Worm (Caenorhabditis elegans) whole organism, L2 larva: ENCODE data around the gene EGAP2.1.
"Not testable (repeated sequence)": the region's sequence is repeated elsewhere in the genome, so short reads cannot be mapped to it uniquely, and the experiment has no call there.

Experiments used
- ceh-82 ChIP-seq: fragments of 150-350 bp; optimal IDR thresholded peaks from 2 replicates; lab custom pipeline; 2014; ENCODE audit warnings: missing biosample characterization, missing genetic modification characterization
- lin-13 ChIP-seq: fragments of 150-350 bp; optimal IDR thresholded peaks from 2 replicates; lab custom pipeline; 2014; ENCODE audit warnings: missing biosample characterization, missing genetic modification reagents, missing genetic modification characterization
- nhr-12 ChIP-seq: fragments of 150-350 bp; optimal IDR thresholded peaks from 2 replicates; lab custom pipeline; 2014; ENCODE audit warnings: missing biosample characterization, missing genetic modification characterization
- nhr-237 ChIP-seq: fragments of 150-350 bp; optimal IDR thresholded peaks from 2 replicates; lab custom pipeline; 2014; ENCODE audit warnings: missing biosample characterization, missing genetic modification characterization
- nhr-25 ChIP-seq: fragments of 150-350 bp; sonication (generic microtip); optimal IDR thresholded peaks from 3 replicates; lab custom pipeline; 2014; ENCODE audit warnings: missing biosample characterization, missing genetic modification characterization
- snpc-4 ChIP-seq: fragments of 150-350 bp; optimal IDR thresholded peaks from 2 replicates; lab custom pipeline; 2014; ENCODE audit warnings: missing biosample characterization, missing genetic modification characterization
- unc-55 ChIP-seq: fragments of 150-350 bp; sonication (generic microtip); optimal IDR thresholded peaks from 3 replicates; lab custom pipeline; 2014; ENCODE audit warnings: missing biosample characterization, missing genetic modification reagents, missing genetic modification characterization
- unc-62 ChIP-seq: fragments of 150-350 bp; optimal IDR thresholded peaks from 2 replicates; lab custom pipeline; 2014; ENCODE audit warnings: missing biosample characterization, missing genetic modification reagents, missing genetic modification characterization
- ztf-11 ChIP-seq: sonication (generic microtip); optimal IDR thresholded peaks from 2 replicates; lab custom pipeline; 2017; ENCODE audit warnings: missing biosample characterization, missing genetic modification characterization

- not testable (repeated sequence) for TF ChIP-seq ztf-11 (tag; lab: Kevin White, UChicago); ceh-82 (tag; lab: Kevin White, UChicago); unc-55; nhr-237 (tag; lab: Kevin White, UChicago); nhr-25 (tag; lab: Kevin White, UChicago); unc-62 (GFP tag; lab: Kevin White, UChicago); lin-13 (GFP tag; lab: Kevin White, UChicago); nhr-12 (tag; lab: Kevin White, UChicago)
- TF ChIP-seq snpc-4 (tag; lab: Kevin White, UChicago): peak; percentile 90
These were observed 31.0 kb upstream of the EGAP2.1 start for ce11 chrII:5200205-5200604.
